Worm (Caenorhabditis elegans): ENCODE results near the gene apt-9.
A peak's percentile ranks its signal among the peaks of the same experiment; 100 is the strongest.

The apt-9 gene

DNA sequence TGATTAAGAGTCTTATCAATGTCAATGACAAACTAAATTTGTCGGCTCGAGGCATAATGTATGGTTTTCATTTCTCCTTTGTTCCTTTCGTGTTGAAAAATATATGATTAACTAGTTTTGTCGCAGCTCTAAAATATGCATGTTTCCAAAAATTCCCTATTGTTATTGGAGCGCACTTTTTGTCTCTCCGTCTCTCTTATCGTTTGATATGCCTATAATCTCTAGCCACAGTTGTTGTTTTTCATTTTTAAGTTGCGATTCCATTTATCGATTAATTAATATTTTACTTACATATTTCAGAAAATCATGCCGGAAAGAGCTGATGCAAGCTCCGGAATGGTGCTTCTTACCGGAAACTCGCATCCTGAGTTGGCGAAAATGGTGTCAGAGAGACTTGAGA lies 5.0 kb downstream of the apt-9 start, which contains the start of gene W04G3.5:
W04G3.5 (plus strand) TSS at position 301 of the 400 bp plus-strand sequence.
- no peak for TF ChIP-seq arid-1 (GFP tag; conservative IDR thresholded peaks at IDR 0.05)
- no peak for TF ChIP-seq nhr-6 (tag; optimal IDR thresholded peaks at IDR 0.05)
- TF ChIP-seq aha-1 (tag): peak; percentile 16
- TF ChIP-seq lin-13 (GFP tag; optimal IDR thresholded peaks at IDR 0.05): no peak

DNA sequence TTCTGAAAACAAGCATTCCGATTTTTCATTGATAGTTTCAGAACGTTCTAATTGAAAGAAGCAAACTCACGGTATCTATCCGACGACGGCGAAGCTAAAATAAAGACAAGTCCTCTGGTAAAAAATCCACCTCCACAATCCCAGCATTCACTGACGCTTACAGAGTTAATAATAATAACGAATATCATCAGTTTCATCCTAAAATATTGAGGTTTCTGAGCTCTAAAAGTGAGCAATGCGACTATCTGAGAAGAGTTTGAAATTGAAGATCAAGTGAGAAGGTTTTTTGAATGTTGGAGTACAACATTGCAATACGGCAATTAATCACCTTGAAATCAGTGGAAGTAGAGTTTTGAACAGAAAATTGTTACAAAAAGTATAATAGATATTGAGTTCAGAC lies 8.2 kb downstream of the apt-9 start, which contains the start of gene W04G3.12:
W04G3.12 (minus strand) TSS at position 311 of the 400 bp plus-strand sequence.
- TF ChIP-seq unc-62 (GFP tag; optimal IDR thresholded peaks at IDR 0.05 in 1 of 2) (peak in 1 of 2 experiments; percentile 94), unc-62 (tag; optimal IDR thresholded peaks at IDR 0.05) (no peak), hlh-30 (tag; optimal IDR thresholded peaks at IDR 0.05; ENCODE audit: insufficient read depth) (no peak)

DNA sequence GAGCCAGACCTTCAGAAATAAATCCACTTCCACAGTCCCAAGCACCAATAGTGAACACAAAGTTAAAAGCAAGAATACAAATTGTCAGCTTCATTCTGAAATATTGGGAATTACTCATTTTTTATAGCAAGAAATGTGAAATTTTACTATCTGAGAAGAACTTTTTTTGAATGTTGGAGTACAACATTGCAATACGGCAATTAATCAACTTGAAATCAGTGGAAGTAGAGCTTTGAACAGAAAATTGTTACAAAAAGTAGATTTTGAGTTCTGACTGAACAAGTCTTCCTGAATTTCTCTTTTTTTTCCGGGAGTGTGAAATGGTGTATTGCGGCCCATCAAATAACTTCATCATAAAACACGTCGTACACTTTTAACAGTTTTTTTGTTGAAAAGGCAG lies 9.8 kb downstream of the apt-9 start, which contains the start of gene W04G3.10:
W04G3.10 (minus strand) TSS at position 101 of the 400 bp plus-strand sequence.
- TF ChIP-seq zfp-3 (GFP tag; conservative IDR thresholded peaks at IDR 0.05) (no peak), aha-1 (tag) (peak; percentile 34), pha-4 (GFP tag; IDR thresholded peaks at IDR 0.05) (no peak), pha-4 (tag; optimal IDR thresholded peaks at IDR 0.05) (no peak), F44E2.7 (GFP tag; IDR thresholded peaks at IDR 0.05) (no peak)

DNA sequence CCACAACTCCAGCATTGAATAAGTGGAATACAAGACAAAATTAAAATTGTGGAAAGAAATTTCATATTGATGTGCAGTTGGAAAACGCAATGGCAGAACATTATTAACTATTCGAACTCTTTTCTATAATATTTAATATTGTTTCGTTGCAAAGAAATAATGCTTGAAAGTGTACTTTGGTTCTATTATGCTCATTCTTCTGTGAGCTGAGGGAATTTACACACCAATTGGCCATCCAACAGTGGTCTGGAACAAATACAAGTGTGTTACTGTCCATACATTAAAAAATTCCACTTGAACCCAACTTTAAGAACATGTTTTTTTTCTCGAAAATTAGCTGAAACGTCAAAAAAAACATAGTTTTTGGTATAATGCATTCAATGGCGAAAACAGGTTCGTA lies 11.3 kb downstream of the apt-9 start, which contains the start of gene W04G3.13:
W04G3.13 (minus strand) TSS at position 101 of the 400 bp plus-strand sequence.
- TF ChIP-seq daf-16 (GFP tag; optimal IDR thresholded peaks at IDR 0.05): no peak
- TF ChIP-seq daf-16 (tag; optimal IDR thresholded peaks at IDR 0.05): no peak
- TF ChIP-seq zip-11 (GFP tag; IDR thresholded peaks at IDR 0.05): no peak
- no peak for TF ChIP-seq ZK337.2 (GFP tag; IDR thresholded peaks at IDR 0.05)
- TF ChIP-seq R02D3.7 (tag; optimal IDR thresholded peaks at IDR 0.05): no peak
- TF ChIP-seq ceh-20 (GFP tag; IDR thresholded peaks at IDR 0.05): no peak
- TF ChIP-seq unc-62 (GFP tag; optimal IDR thresholded peaks at IDR 0.05 in 1 of 2): no peak
- TF ChIP-seq unc-62 (tag; optimal IDR thresholded peaks at IDR 0.05): no peak
- TF ChIP-seq daf-12 (tag; optimal IDR thresholded peaks at IDR 0.05): no peak
- TF ChIP-seq vab-7 (GFP tag; IDR thresholded peaks at IDR 0.05): no peak
- TF ChIP-seq F37D6.2 (tag; optimal IDR thresholded peaks at IDR 0.05): no peak
- no peak for TF ChIP-seq daf-19 (GFP tag; conservative IDR thresholded peaks at IDR 0.05)
- TF ChIP-seq nhr-10 (tag; optimal IDR thresholded peaks at IDR 0.05): no peak
- no peak for TF ChIP-seq T20F7.1 (GFP tag; optimal IDR thresholded peaks at IDR 0.05)
- no peak for TF ChIP-seq jun-1 (tag; optimal IDR thresholded peaks at IDR 0.05)
- TF ChIP-seq nhr-48 (tag; optimal IDR thresholded peaks at IDR 0.05): no peak
- TF ChIP-seq Y48G9A.11 (GFP tag; IDR thresholded peaks at IDR 0.05): no peak
- no peak for TF ChIP-seq cey-2 (tag; optimal IDR thresholded peaks at IDR 0.05; ENCODE audit: borderline replicate concordance, insufficient read depth)
- no peak for TF ChIP-seq mes-2 (tag; optimal IDR thresholded peaks at IDR 0.05; ENCODE audit: poor library complexity, severe bottlenecking)
- TF ChIP-seq zfp-3 (GFP tag; conservative IDR thresholded peaks at IDR 0.05): no peak

DNA sequence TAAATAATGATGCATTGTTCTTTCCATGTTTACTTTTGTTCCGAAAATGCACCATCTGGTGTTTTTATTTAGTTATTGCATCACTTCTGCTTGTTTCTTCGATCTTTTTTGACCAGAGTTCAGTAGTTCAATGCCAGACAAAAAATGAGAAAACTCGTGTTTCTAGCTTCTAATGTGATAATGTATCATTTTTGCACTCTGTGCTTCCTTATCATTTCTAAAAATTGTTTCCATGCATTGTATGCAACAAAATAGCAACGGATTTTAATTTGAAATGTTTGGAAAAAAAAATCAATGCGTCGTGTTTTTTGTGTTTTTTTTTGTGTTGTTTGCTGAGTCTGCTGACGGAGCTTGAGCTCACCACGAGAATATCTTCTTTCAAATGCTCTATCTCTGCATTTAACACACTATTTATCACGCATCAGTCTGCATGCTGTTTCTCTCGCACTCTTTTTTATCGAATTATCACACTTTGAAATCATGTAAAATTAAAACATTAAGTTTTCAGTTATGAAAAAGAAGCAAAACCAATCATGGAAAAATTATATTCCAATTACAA lies 11.9 kb downstream of the apt-9 start, which contains the start of gene sulp-7:
sulp-7 (plus strand) TSS at position 509 of the 559 bp plus-strand sequence.
- TF ChIP-seq mxl-3 (GFP tag; optimal IDR thresholded peaks at IDR 0.05) (peak; percentile 9), nhr-28 (tag; optimal IDR thresholded peaks at IDR 0.05) (peak; percentile 44), pqm-1 (tag; optimal IDR thresholded peaks at IDR 0.05) (peak; percentile 33), daf-16 (GFP tag; optimal IDR thresholded peaks at IDR 0.05) (peak in 1 of 2 experiments; percentile 20), daf-16 (tag; optimal IDR thresholded peaks at IDR 0.05) (peak; percentile 44), ZK337.2 (GFP tag; IDR thresholded peaks at IDR 0.05) (no peak), hlh-30 (tag; optimal IDR thresholded peaks at IDR 0.05; ENCODE audit: insufficient read depth) (peak; percentile 65), hlh-11 (tag; optimal IDR thresholded peaks at IDR 0.05) (peak; percentile 11), zfp-2 (tag; optimal IDR thresholded peaks at IDR 0.05) (no peak)
